Worm (Caenorhabditis elegans): ENCODE results near the gene W09C2.9.

DNA sequence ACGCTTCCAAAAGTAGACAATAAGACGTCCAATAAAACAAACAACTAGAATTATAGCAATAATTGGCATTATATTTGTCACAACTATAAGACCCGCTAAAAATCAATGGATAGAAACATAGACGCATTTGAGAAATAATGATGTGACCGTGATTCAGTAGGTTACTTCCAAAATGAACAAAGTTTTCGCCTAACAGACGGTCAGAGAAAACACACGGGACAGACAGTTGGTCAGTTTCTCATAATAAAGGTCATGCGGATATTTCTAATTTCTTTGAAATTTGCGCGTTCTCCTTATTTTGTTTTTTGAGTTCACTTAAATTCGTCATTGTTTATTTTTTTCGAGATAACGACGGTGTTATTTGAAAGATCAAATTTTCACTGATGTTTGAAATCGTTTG is 8.4 kb upstream of the W09C2.9 start:
- TF ChIP-seq dpl-1 (GFP tag; optimal IDR thresholded peaks at IDR 0.05) (no peak), unc-130 (tag; optimal IDR thresholded peaks at IDR 0.05) (no peak), tbx-2 (tag; optimal IDR thresholded peaks at IDR 0.05) (no peak)

Measured in whole organism, L1 larva.